Worm (Caenorhabditis elegans) whole organism, late embryonic: Measurements from ENCODE around the gene gar-3.
A peak's percentile ranks its signal among the peaks of the same experiment; 100 is the strongest.

ENCODE experiments used
- C08G9.2 ChIP-seq: sonication (generic microtip); optimal IDR thresholded peaks from 2 replicates; lab custom pipeline; 2016; ENCODE audit warnings: mild to moderate bottlenecking, missing genetic modification characterization, moderate library complexity, missing compliant biosample characterization
- F13H6.1 ChIP-seq: sonication (generic microtip); optimal IDR thresholded peaks from 2 replicates; lab custom pipeline; 2016; ENCODE audit warnings: missing genetic modification characterization, missing compliant biosample characterization
- K02D7.2 ChIP-seq: sonication (generic microtip); optimal IDR thresholded peaks from 2 replicates; lab custom pipeline; 2017; ENCODE audit warnings: mild to moderate bottlenecking, missing genetic modification characterization, missing compliant biosample characterization
- K09A11.1 ChIP-seq: sonication (generic microtip); optimal IDR thresholded peaks from 2 replicates; lab custom pipeline; 2017; ENCODE audit warnings: antibody characterized with exemption, mild to moderate bottlenecking, missing genetic modification characterization, missing compliant biosample characterization; ENCODE audit not compliant: insufficient read depth
- T23F11.4 ChIP-seq: fragments of 200-800 bp; sonication (Bioruptor generic); optimal IDR thresholded peaks from 2 replicates; lab custom pipeline; 2018; ENCODE audit warnings: mild to moderate bottlenecking, missing genetic modification characterization, missing compliant biosample characterization
- ahr-1 ChIP-seq: sonication (generic microtip); optimal IDR thresholded peaks from 2 replicates; lab custom pipeline; 2016; ENCODE audit warnings: missing genetic modification characterization, missing compliant biosample characterization
- ama-1 ChIP-seq: fragments of 150-350 bp; optimal IDR thresholded peaks from 2 replicates; lab custom pipeline; 2014
- ceh-14 ChIP-seq: sonication (generic microtip); optimal IDR thresholded peaks from 2 replicates; lab custom pipeline; 2016; ENCODE audit warnings: missing genotype, missing genetic modification characterization, missing compliant biosample characterization
- ceh-18 ChIP-seq: sonication (generic microtip); optimal IDR thresholded peaks from 2 replicates; lab custom pipeline; 2016; ENCODE audit warnings: missing genetic modification characterization, missing compliant biosample characterization
- ceh-19 ChIP-seq: fragments of 200-800 bp; sonication (Bioruptor generic); optimal IDR thresholded peaks from 2 replicates; lab custom pipeline; 2018; ENCODE audit warnings: mild to moderate bottlenecking, missing genetic modification characterization, missing compliant biosample characterization
- ceh-2 ChIP-seq: sonication (generic microtip); optimal IDR thresholded peaks from 2 replicates; lab custom pipeline; 2016; ENCODE audit warnings: missing genotype, missing genetic modification characterization, missing compliant biosample characterization
- ceh-22 ChIP-seq: sonication (generic microtip); optimal IDR thresholded peaks from 2 replicates; lab custom pipeline; 2017; ENCODE audit warnings: missing biosample characterization, missing genetic modification characterization
- ceh-31 ChIP-seq: sonication (generic microtip); optimal IDR thresholded peaks from 2 replicates; lab custom pipeline; 2016; ENCODE audit warnings: missing genetic modification characterization, missing compliant biosample characterization
- ceh-34 ChIP-seq: sonication (generic microtip); optimal IDR thresholded peaks from 2 replicates; lab custom pipeline; 2016; ENCODE audit warnings: mild to moderate bottlenecking, missing genetic modification characterization, missing compliant biosample characterization
- ceh-45 ChIP-seq: fragments of 200-800 bp; sonication (Bioruptor generic); IDR thresholded peaks from 2 replicates; pipeline ENCODE4 v1.3.6; 2022; ENCODE audit warnings: missing genetic modification reagents, missing genetic modification characterization, missing compliant biosample characterization
- ceh-48 ChIP-seq: sonication (generic microtip); optimal IDR thresholded peaks from 2 replicates; lab custom pipeline; 2016; ENCODE audit warnings: missing genetic modification characterization, inconsistent platforms, missing compliant biosample characterization
- ceh-9 ChIP-seq: sonication (generic microtip); optimal IDR thresholded peaks from 2 replicates; lab custom pipeline; 2016; ENCODE audit warnings: mild to moderate bottlenecking, missing genetic modification characterization, inconsistent platforms, missing compliant biosample characterization
- che-1 ChIP-seq: sonication (generic microtip); optimal IDR thresholded peaks from 2 replicates; lab custom pipeline; 2016; ENCODE audit warnings: mild to moderate bottlenecking, missing genetic modification characterization, missing compliant biosample characterization
- dmd-4 ChIP-seq: sonication (generic microtip); optimal IDR thresholded peaks from 2 replicates; lab custom pipeline; 2016; ENCODE audit warnings: borderline replicate concordance, missing genetic modification characterization, missing compliant biosample characterization
- dve-1 ChIP-seq: sonication (generic microtip); optimal IDR thresholded peaks from 2 replicates; lab custom pipeline; 2017; ENCODE audit warnings: antibody characterized with exemption, mild to moderate bottlenecking, missing genetic modification characterization, missing compliant biosample characterization
- elt-2 ChIP-seq: sonication (generic microtip); optimal IDR thresholded peaks from 2 replicates; lab custom pipeline; 2016; ENCODE audit warnings: missing genetic modification reagents, missing genetic modification characterization, missing compliant biosample characterization
- elt-4 ChIP-seq: sonication (generic microtip); optimal IDR thresholded peaks from 2 replicates; lab custom pipeline; 2016; ENCODE audit warnings: missing genetic modification characterization, missing compliant biosample characterization
- ets-4 ChIP-seq: sonication (generic microtip); optimal IDR thresholded peaks from 2 replicates; lab custom pipeline; 2016; ENCODE audit warnings: missing genetic modification characterization, missing compliant biosample characterization
- eyg-1 ChIP-seq: sonication (generic microtip); optimal IDR thresholded peaks from 2 replicates; lab custom pipeline; 2016; ENCODE audit warnings: missing genotype, missing genetic modification characterization, missing compliant biosample characterization
- fkh-10 ChIP-seq: fragments of 150-350 bp; optimal IDR thresholded peaks from 2 replicates; lab custom pipeline; 2014; ENCODE audit warnings: missing biosample characterization, missing genetic modification reagents, missing genetic modification characterization
- hlh-15 ChIP-seq: sonication (generic microtip); optimal IDR thresholded peaks from 2 replicates; lab custom pipeline; 2016; ENCODE audit warnings: missing genetic modification characterization, missing compliant biosample characterization
- hlh-30 ChIP-seq: sonication (generic microtip); optimal IDR thresholded peaks from 2 replicates; lab custom pipeline; 2017; ENCODE audit warnings: antibody characterized with exemption, missing genetic modification characterization, missing compliant biosample characterization; ENCODE audit not compliant: insufficient read depth
- hlh-8 ChIP-seq: sonication (generic microtip); optimal IDR thresholded peaks from 2 replicates; lab custom pipeline; 2016; ENCODE audit warnings: missing genotype, missing genetic modification characterization, missing compliant biosample characterization
- lin-11 ChIP-seq: fragments of 200-800 bp; sonication (Bioruptor generic); optimal IDR thresholded peaks from 2 replicates; lab custom pipeline; 2018; ENCODE audit warnings: mild to moderate bottlenecking, missing genetic modification characterization, missing compliant biosample characterization
- madf-2 ChIP-seq: sonication (generic microtip); optimal IDR thresholded peaks from 2 replicates; lab custom pipeline; 2017; ENCODE audit warnings: missing genetic modification characterization, missing compliant biosample characterization
- nhr-11 ChIP-seq: fragments of 150-350 bp; optimal IDR thresholded peaks from 2 replicates; lab custom pipeline; 2014; ENCODE audit warnings: missing biosample characterization, missing genetic modification characterization
- nhr-232 ChIP-seq: sonication (generic microtip); optimal IDR thresholded peaks from 2 replicates; lab custom pipeline; 2016; ENCODE audit warnings: missing genetic modification characterization, missing compliant biosample characterization
- npax-4 ChIP-seq: sonication (generic microtip); optimal IDR thresholded peaks from 2 replicates; lab custom pipeline; 2016; ENCODE audit warnings: missing genetic modification characterization, missing compliant biosample characterization
- odd-2 ChIP-seq: sonication (generic microtip); optimal IDR thresholded peaks from 2 replicates; lab custom pipeline; 2017; ENCODE audit warnings: antibody characterized with exemption, mild to moderate bottlenecking, missing genetic modification characterization, missing compliant biosample characterization
- pag-3 ChIP-seq: sonication (generic microtip); optimal IDR thresholded peaks from 2 replicates; lab custom pipeline; 2016; ENCODE audit warnings: missing compliant biosample characterization, missing genetic modification characterization, borderline replicate concordance
- pat-9 ChIP-seq: fragments of 200-800 bp; sonication (Bioruptor generic); optimal IDR thresholded peaks from 2 replicates; lab custom pipeline; 2018; ENCODE audit warnings: mild to moderate bottlenecking, missing genetic modification characterization, moderate library complexity, missing compliant biosample characterization
- pha-2 ChIP-seq: sonication (generic microtip); optimal IDR thresholded peaks from 2 replicates; lab custom pipeline; 2017; ENCODE audit warnings: mild to moderate bottlenecking, missing genetic modification characterization, missing compliant biosample characterization
- pha-4 ChIP-seq: fragments of 150-350 bp; optimal IDR thresholded peaks from 2 replicates; lab custom pipeline; 2018; ENCODE audit warnings: missing biosample characterization, missing genetic modification reagents, missing genetic modification characterization
- pros-1 ChIP-seq: fragments of 150-350 bp; optimal IDR thresholded peaks from 2 replicates; lab custom pipeline; 2014; ENCODE audit warnings: missing biosample characterization, missing genetic modification reagents, missing genetic modification characterization
- ref-2 ChIP-seq: sonication (generic microtip); optimal IDR thresholded peaks from 2 replicates; lab custom pipeline; 2016; ENCODE audit warnings: missing genetic modification characterization, missing compliant biosample characterization
- sdc-2 ChIP-seq: sonication (generic microtip); optimal IDR thresholded peaks from 2 replicates; lab custom pipeline; 2016; ENCODE audit warnings: missing genotype, missing genetic modification characterization, missing compliant biosample characterization
- sox-2 ChIP-seq: fragments of 200-800 bp; sonication (Bioruptor generic); IDR thresholded peaks from 2 replicates; pipeline ENCODE4 v1.3.6; 2022; ENCODE audit warnings: missing genetic modification reagents, missing genetic modification characterization, missing compliant biosample characterization
- syd-9 ChIP-seq: sonication (generic microtip); optimal IDR thresholded peaks from 2 replicates; lab custom pipeline; 2016; ENCODE audit warnings: mild to moderate bottlenecking, missing genetic modification characterization, moderate library complexity, missing compliant biosample characterization
- tbx-2 ChIP-seq: sonication (generic microtip); optimal IDR thresholded peaks from 2 replicates; lab custom pipeline; 2016; ENCODE audit warnings: missing genetic modification characterization, missing compliant biosample characterization
- tbx-7 ChIP-seq: sonication (generic microtip); optimal IDR thresholded peaks from 2 replicates; lab custom pipeline; 2016; ENCODE audit warnings: missing genotype, missing genetic modification characterization, missing compliant biosample characterization
- ttx-3 ChIP-seq: sonication (generic microtip); optimal IDR thresholded peaks from 2 replicates; lab custom pipeline; 2016; ENCODE audit warnings: missing genetic modification reagents, missing genetic modification characterization, missing compliant biosample characterization
- unc-3 ChIP-seq, 2 experiments: fragments of 200-800 bp in 1 of 2; sonication (Bioruptor generic) in 1 of 2; sonication (generic microtip) in 1 of 2; conservative IDR thresholded peaks in 1 of 2; optimal IDR thresholded peaks in 1 of 2; 2 replicates each; pipeline versions ENCODE4 v1.3.6 to Lab custom; 2016 to 2022; ENCODE audit warnings: missing compliant biosample characterization in 2 of 2, missing genetic modification characterization in 2 of 2, missing genetic modification reagents in 1 of 2
- unc-42 ChIP-seq: sonication (generic microtip); optimal IDR thresholded peaks from 2 replicates; lab custom pipeline; 2016; ENCODE audit warnings: missing genotype, missing genetic modification characterization, missing compliant biosample characterization
- unc-55 ChIP-seq: sonication (generic microtip); optimal IDR thresholded peaks from 2 replicates; lab custom pipeline; 2017; ENCODE audit warnings: missing biosample characterization, missing genetic modification reagents, missing genetic modification characterization
- unc-86 ChIP-seq: sonication (generic microtip); optimal IDR thresholded peaks from 2 replicates; lab custom pipeline; 2016; ENCODE audit warnings: missing genetic modification characterization, missing compliant biosample characterization
- zip-5 ChIP-seq: sonication (generic microtip); optimal IDR thresholded peaks from 2 replicates; lab custom pipeline; 2016; ENCODE audit warnings: missing genetic modification characterization, missing compliant biosample characterization
- ztf-16 ChIP-seq: sonication (generic microtip); optimal IDR thresholded peaks from 2 replicates; lab custom pipeline; 2017; ENCODE audit warnings: missing genetic modification characterization, missing compliant biosample characterization

Gene gar-3

DNA sequence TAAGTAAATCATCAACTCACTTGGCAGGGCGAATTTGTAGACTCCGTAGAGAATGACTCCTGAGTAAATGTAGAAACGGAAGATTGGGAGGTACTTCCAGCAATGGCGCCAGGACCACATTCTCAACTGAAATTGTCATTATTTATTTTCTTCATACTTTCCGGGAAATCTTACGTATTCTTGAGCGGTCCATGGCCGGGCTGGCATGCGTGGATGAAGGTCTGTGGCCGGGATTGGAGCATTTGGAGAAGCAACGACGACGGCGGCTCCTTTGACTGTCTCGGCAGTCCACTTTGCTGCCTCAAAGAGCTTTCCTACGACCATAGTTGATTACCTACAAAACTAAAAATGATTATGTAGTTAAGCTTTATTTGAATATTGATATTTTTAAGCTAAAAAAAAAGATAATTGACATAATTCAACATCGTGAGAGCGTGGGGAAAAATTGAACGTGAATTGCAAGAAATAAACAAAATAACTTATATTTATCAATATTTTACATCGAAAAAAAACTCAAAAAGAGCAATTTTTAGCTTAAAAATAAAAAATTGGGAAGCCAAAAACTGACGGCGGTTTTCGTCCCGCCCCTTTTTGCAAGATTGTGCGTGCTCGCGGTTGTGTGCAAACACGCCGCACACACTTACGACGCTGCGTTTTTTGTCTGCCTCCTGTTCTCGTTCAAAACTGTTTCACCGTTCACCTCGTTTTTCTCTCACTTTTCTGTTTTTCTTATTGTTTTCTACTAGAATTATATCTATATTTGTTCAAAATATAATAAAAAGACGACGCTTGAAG, 55.5 kb downstream of the gar-3 start, which contains the start of gene ril-1:
Gene ril-1, minus strand, starts transcription at position 342 of the 795 bp plus-strand sequence.
- peak; percentile 3 for TF ChIP-seq eyg-1 (tag; lab: Kevin White, UChicago)
- no peak for TF ChIP-seq hlh-15 (tag; lab: Kevin White, UChicago)
- peak; percentile 15 for TF ChIP-seq T23F11.4
- TF ChIP-seq K02D7.2 (tag; lab: Kevin White, UChicago), result no peak
- no peak for TF ChIP-seq madf-2 (tag; lab: Kevin White, UChicago)
- no peak for TF ChIP-seq C08G9.2 (tag; lab: Kevin White, UChicago)
- no peak for TF ChIP-seq hlh-8
- TF ChIP-seq pha-4 (tag; lab: Kevin White, UChicago), result no peak
- peak; percentile 18 for TF ChIP-seq pat-9 (tag; lab: Kevin White, UChicago)
- no peak for TF ChIP-seq syd-9 (tag; lab: Kevin White, UChicago)
- peak; percentile 35 for TF ChIP-seq tbx-2 (tag; lab: Kevin White, UChicago)
- TF ChIP-seq zip-5 (tag; lab: Kevin White, UChicago), result no peak
- TF ChIP-seq npax-4 (tag; lab: Kevin White, UChicago), result peak; percentile 7
- no peak for TF ChIP-seq ceh-48
- no peak for TF ChIP-seq unc-55 (GFP tag; lab: Kevin White, UChicago)
- no peak for TF ChIP-seq hlh-30 (tag; lab: Kevin White, UChicago)
- TF ChIP-seq ahr-1 (tag; lab: Kevin White, UChicago), result no peak
- no peak for TF ChIP-seq ceh-34 (tag; lab: Kevin White, UChicago)
- no peak for TF ChIP-seq nhr-11 (tag; lab: Kevin White, UChicago)
- peak; percentile 44 for TF ChIP-seq ceh-31 (tag; lab: Kevin White, UChicago)
- no peak for TF ChIP-seq ceh-9
- no peak for TF ChIP-seq dmd-4 (tag; lab: Kevin White, UChicago)
- no peak for TF ChIP-seq pros-1 (tag; lab: Kevin White, UChicago)
- no peak for TF ChIP-seq lin-11
- TF ChIP-seq dve-1 (tag; lab: Kevin White, UChicago), result no peak
- no peak for TF ChIP-seq nhr-232 (tag; lab: Kevin White, UChicago)
- TF ChIP-seq ets-4, result no peak
- TF ChIP-seq unc-42, result no peak
- no peak for TF ChIP-seq unc-3 (GFP tag; conservative IDR thresholded peaks at IDR 0.05; lab: Robert Waterston, UW)
- TF ChIP-seq unc-3 (tag; optimal IDR thresholded peaks at IDR 0.05; lab: Kevin White, UChicago), result peak; percentile 1
- TF ChIP-seq ceh-22 (tag; lab: Kevin White, UChicago), result no peak
- TF ChIP-seq ama-1 (lab: Kevin White, UChicago), result no peak
- TF ChIP-seq che-1, result peak; percentile 37
- TF ChIP-seq sdc-2 (tag; lab: Kevin White, UChicago), result no peak
- no peak for TF ChIP-seq ceh-19 (GFP tag; lab: Kevin White, UChicago)
- no peak for TF ChIP-seq sox-2 (GFP tag; lab: Robert Waterston, UW)
- no peak for TF ChIP-seq F13H6.1
- TF ChIP-seq elt-4 (tag; lab: Kevin White, UChicago), result no peak
- TF ChIP-seq pha-2, result no peak
- no peak for TF ChIP-seq odd-2 (tag; lab: Kevin White, UChicago)
- no peak for TF ChIP-seq tbx-7 (tag; lab: Kevin White, UChicago)
- TF ChIP-seq ceh-14 (tag; lab: Kevin White, UChicago), result peak; percentile 8
- TF ChIP-seq ceh-45, result no peak
- no peak for TF ChIP-seq ref-2 (tag; lab: Kevin White, UChicago)
- peak; percentile 33 for TF ChIP-seq unc-86
- TF ChIP-seq ceh-2 (tag; lab: Kevin White, UChicago), result no peak
- TF ChIP-seq elt-2 (tag; lab: Kevin White, UChicago), result peak; percentile 74
- TF ChIP-seq ttx-3 (tag; lab: Kevin White, UChicago), result peak; percentile 53
- TF ChIP-seq ceh-18, result no peak
- no peak for TF ChIP-seq pag-3
- TF ChIP-seq K09A11.1 (tag; lab: Kevin White, UChicago), result peak; percentile 69
- TF ChIP-seq ztf-16, result peak; percentile 62
- TF ChIP-seq fkh-10, result no peak
